Worm (Caenorhabditis elegans): ENCODE data around the gene C18D11.10.
"Not testable (repeated sequence)": the region's sequence is repeated elsewhere in the genome, so short reads cannot be mapped to it uniquely, and the experiment has no call there.

The C18D11.10 gene

ce11 chrIII:11807418-11807817 is at the start of gene C18D11.10:
Gene C18D11.10, plus strand, starts transcription at chrIII:11807718.
- no peak for TF ChIP-seq Y79H2A.3 (GFP tag; conservative IDR thresholded peaks at IDR 0.05)
- TF ChIP-seq T26A5.8 (tag; optimal IDR thresholded peaks at IDR 0.05): no peak
- TF ChIP-seq dox-1 (GFP tag; IDR thresholded peaks at IDR 0.05): no peak
- TF ChIP-seq tbx-9 (tag; optimal IDR thresholded peaks at IDR 0.05; ENCODE audit: borderline replicate concordance): no peak
- no peak for TF ChIP-seq ets-4 (GFP tag; optimal IDR thresholded peaks at IDR 0.05)
- no peak for TF ChIP-seq let-526 (GFP tag; IDR thresholded peaks at IDR 0.05)
- TF ChIP-seq sdz-38 (tag; optimal IDR thresholded peaks at IDR 0.05): no peak
- no peak for TF ChIP-seq aptf-2 (GFP tag; conservative IDR thresholded peaks at IDR 0.05)
- TF ChIP-seq lin-35 (GFP tag; optimal IDR thresholded peaks at IDR 0.05): no peak
- TF ChIP-seq B0336.3 (GFP tag; IDR thresholded peaks at IDR 0.05): no peak
- no peak for TF ChIP-seq F10E7.11 (tag; optimal IDR thresholded peaks at IDR 0.05)
- TF ChIP-seq ceh-100 (GFP tag; IDR thresholded peaks at IDR 0.05): no peak
- no peak for TF ChIP-seq madf-3 (GFP tag; IDR thresholded peaks at IDR 0.05)
- no peak for TF ChIP-seq mxl-1 (tag; optimal IDR thresholded peaks at IDR 0.05)
- no peak for TF ChIP-seq let-607 (tag; optimal IDR thresholded peaks at IDR 0.05)
- no peak for TF ChIP-seq ekl-4 (GFP tag; IDR thresholded peaks at IDR 0.05)
- TF ChIP-seq madf-6 (GFP tag; IDR thresholded peaks at IDR 0.05): no peak
- TF ChIP-seq mel-28 (tag; optimal IDR thresholded peaks at IDR 0.05; ENCODE audit: borderline replicate concordance): no peak
- TF ChIP-seq Y53G8AR.9 (GFP tag; conservative IDR thresholded peaks at IDR 0.05): no peak

- TF ChIP-seq F52B5.7 (tag; optimal IDR thresholded peaks at IDR 0.05) (no peak), zfh-2 (GFP tag; conservative IDR thresholded peaks at IDR 0.05) (peak; percentile 53), chd-7 (tag; optimal IDR thresholded peaks at IDR 0.05) (no peak), B0019.2 (GFP tag; conservative IDR thresholded peaks at IDR 0.05) (no peak), snpc-4 (GFP tag; optimal IDR thresholded peaks at IDR 0.05) (no peak), snpc-4 (tag; optimal IDR thresholded peaks at IDR 0.05) (no peak)
Measured at ce11 chrIII:11757892-11758291, 49.6 kb upstream of the C18D11.10 start.

DNA sequence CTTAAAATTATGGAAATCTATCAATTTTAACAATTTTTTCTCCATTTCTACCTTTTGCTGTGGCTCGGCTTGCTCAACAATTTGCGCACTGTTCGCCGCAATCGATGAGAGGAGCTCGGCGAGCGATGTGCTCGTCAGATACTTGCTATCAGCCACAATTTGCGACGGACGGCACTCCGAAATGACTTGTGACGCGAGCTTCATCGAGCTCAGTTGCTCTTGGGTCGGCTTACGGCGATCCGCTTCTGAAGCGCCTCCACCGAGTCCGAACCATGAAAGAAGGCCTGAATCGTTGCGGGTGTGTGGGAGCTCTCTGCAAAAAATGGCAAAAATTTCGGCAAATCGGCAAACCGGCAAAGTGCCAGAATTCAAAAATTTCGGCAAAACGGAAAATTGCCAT is 46.9 kb upstream of the C18D11.10 start:
- no peak for TF ChIP-seq lin-40 (tag; optimal IDR thresholded peaks at IDR 0.05)
- peak; percentile 63 for TF ChIP-seq zfh-2 (GFP tag; conservative IDR thresholded peaks at IDR 0.05)
- TF ChIP-seq cebp-2 (GFP tag; IDR thresholded peaks at IDR 0.05): 0 out of 2 replicates have a peak, but pooled peaks have one; percentile 57

DNA sequence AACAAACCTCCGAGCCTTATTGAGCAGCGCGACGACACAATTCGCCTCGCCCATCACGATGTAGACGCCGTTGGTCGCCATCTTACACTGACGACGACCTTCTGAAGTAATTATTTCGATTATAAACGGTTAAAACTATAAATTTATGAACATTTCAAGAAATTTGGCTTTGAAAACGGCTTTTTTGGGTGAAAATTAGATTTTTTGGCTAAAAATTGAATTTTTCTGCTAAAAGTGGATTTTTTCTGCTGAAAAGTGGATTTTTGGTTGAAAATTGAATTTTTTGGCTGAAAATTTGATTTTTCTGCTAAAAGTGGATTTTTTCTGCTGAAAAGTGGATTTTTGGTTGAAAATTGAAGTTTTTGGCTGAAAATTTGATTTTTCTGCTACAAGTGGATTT is 33.9 kb upstream of the C18D11.10 start, which contains the start of gene gbf-1:
Gene gbf-1 (minus strand): TSS at position 101 of the 400 bp plus-strand sequence.
- TF ChIP-seq lsy-27 (tag; optimal IDR thresholded peaks at IDR 0.05; ENCODE audit: borderline replicate concordance, insufficient read depth); him-1 (tag; optimal IDR thresholded peaks at IDR 0.05); unc-62 (GFP tag; optimal IDR thresholded peaks at IDR 0.05): not testable (repeated sequence)

- TF ChIP-seq snpc-1.3 (tag; optimal IDR thresholded peaks at IDR 0.05; ENCODE audit: insufficient read depth) (peak; percentile 33), nfya-2 (GFP tag; IDR thresholded peaks at IDR 0.05) (no peak), egrh-3 (GFP tag; IDR thresholded peaks at IDR 0.05) (no peak), Y53G8AR.9 (GFP tag; conservative IDR thresholded peaks at IDR 0.05) (no peak), B0019.2 (GFP tag; conservative IDR thresholded peaks at IDR 0.05) (no peak), let-607 (tag; optimal IDR thresholded peaks at IDR 0.05) (peak; percentile 45 to 78), F23B12.7 (tag; optimal IDR thresholded peaks at IDR 0.05; ENCODE audit: insufficient read depth) (peak; percentile 14), cebp-1 (GFP tag; IDR thresholded peaks at IDR 0.05) (no peak), cebp-1 (tag; optimal IDR thresholded peaks at IDR 0.05) (peak; percentile 82), somi-1 (GFP tag; optimal IDR thresholded peaks at IDR 0.05) (no peak), ceh-79 (tag; optimal IDR thresholded peaks at IDR 0.05) (no peak), lin-35 (GFP tag; optimal IDR thresholded peaks at IDR 0.05) (peak in 1 of 3 experiments; percentile 27), mcd-1 (GFP tag; IDR thresholded peaks at IDR 0.05) (no peak), lin-54 (GFP tag; optimal IDR thresholded peaks at IDR 0.05) (peak; percentile 11)
Measured at ce11 chrIII:11774508-11775000, 33.0 kb upstream of the C18D11.10 start, which contains the start of gene immp-1. Gene immp-1, plus strand, starts transcription at chrIII:11774950.
